Fruit fly (Drosophila melanogaster): ENCODE results near the gene Nprl2.

Nprl2 gene

DNA sequence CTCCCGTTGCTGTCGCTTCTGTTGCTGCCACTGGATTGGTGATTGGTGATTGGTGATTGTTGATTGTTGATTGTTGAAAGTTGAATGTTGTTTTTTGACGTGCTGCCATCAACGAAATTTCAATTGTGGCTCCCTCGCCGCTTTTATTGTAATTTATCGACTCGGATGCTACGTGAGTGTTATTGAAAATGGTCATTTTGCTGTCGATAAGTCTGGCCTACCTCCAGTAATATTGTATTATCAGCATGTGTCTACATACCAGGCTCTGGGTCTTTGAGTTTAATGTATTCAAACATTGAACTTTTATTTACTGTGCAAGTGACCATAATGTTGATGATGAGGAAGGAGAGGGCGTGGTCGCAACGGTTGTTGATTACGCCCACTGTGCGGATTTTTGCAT lies 18.3 kb upstream of the Nprl2 start:
- TF ChIP-seq CG9948 (tag; optimal IDR thresholded peaks at IDR 0.05) (no peak), Pif1A (GFP tag; optimal IDR thresholded peaks at IDR 0.05) (no peak), EcR (GFP tag; optimal IDR thresholded peaks at IDR 0.05) (no peak), Ets98B (GFP tag; IDR thresholded peaks at IDR 0.05) (no peak), CG17806 (tag; optimal IDR thresholded peaks at IDR 0.05) (no peak), rn (GFP tag; IDR thresholded peaks at IDR 0.05) (no peak), Pif1B (GFP tag; optimal IDR thresholded peaks at IDR 0.05) (no peak), CG12605 (GFP tag; IDR thresholded peaks at IDR 0.05) (no peak), CG34367 (tag; optimal IDR thresholded peaks at IDR 0.05) (no peak)

DNA sequence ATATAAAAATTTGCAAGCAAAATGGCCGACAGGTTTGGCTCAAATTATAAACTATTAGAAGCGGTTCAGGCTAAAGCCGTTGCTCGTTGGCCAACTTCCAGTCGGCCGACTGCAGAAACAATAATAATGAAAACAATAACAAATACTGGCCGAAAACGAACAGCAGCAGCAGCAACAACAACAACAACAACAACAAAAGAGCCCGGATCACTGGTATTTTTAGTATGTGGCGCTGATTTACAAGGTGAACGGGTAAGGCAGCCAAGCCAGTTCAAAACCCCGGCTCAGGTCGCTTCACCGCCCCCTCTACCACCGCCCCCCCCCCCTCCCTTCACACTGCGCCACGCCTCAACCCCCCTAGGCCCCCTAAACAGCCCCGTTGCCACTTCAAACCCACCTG lies 16.1 kb upstream of the Nprl2 start:
- no peak for TF ChIP-seq CG13204 (GFP tag; optimal IDR thresholded peaks at IDR 0.05)
- 0 out of 2 replicates have a peak, but pooled peaks have one; percentile 1 for TF ChIP-seq CG32121 (GFP tag; IDR thresholded peaks at IDR 0.05)
- TF ChIP-seq CG12605 (GFP tag; IDR thresholded peaks at IDR 0.05) = no peak
- peak; percentile 60 for TF ChIP-seq EcR (GFP tag; optimal IDR thresholded peaks at IDR 0.05)

dm6 chrX:16897087-16897486 lies 12.9 kb upstream of the Nprl2 start, which contains the start of gene CG33252:
CG33252 (minus strand) TSS chrX:16897187.
- TF ChIP-seq CG14655 (GFP tag; optimal IDR thresholded peaks at IDR 0.05) = no peak
- no peak for TF ChIP-seq Ets98B (GFP tag; IDR thresholded peaks at IDR 0.05)
- no peak for TF ChIP-seq Snoo (tag; optimal IDR thresholded peaks at IDR 0.05)
- TF ChIP-seq Pif1A (GFP tag; optimal IDR thresholded peaks at IDR 0.05) = no peak
- no peak for TF ChIP-seq CG12605 (GFP tag; IDR thresholded peaks at IDR 0.05)
- TF ChIP-seq CG10348 (GFP tag; IDR thresholded peaks at IDR 0.05) = no peak
- no peak for TF ChIP-seq Pif1B (GFP tag; optimal IDR thresholded peaks at IDR 0.05)

DNA sequence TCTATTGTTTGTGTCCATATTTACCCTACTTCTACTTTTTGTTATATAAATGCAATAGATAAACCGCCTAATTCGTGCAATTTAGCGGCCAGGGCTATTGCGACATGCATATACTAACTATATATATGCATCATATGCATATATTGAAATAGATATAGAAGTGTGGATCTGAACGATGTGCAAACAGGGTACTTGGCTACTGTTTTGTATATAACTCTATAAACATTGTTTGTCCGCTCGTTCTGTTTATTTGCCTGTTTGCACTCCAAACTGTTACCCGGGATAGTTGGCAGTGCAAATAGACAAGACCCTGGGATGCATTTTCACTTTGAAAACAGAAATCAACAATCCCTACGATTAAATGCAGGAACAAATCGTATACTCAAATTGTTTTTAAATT lies 8.9 kb upstream of the Nprl2 start:
- TF ChIP-seq gl (tag; optimal IDR thresholded peaks at IDR 0.05) = no peak
- TF ChIP-seq CG15710 (tag; optimal IDR thresholded peaks at IDR 0.05) = no peak
- no peak for TF ChIP-seq CG12605 (GFP tag; IDR thresholded peaks at IDR 0.05)
- TF ChIP-seq CG14655 (GFP tag; optimal IDR thresholded peaks at IDR 0.05) = no peak
- TF ChIP-seq Snoo (tag; optimal IDR thresholded peaks at IDR 0.05) = no peak
- TF ChIP-seq rn (GFP tag; IDR thresholded peaks at IDR 0.05) = no peak

- 0 out of 3 replicates have a peak, but pooled peaks have one; percentile 14 for TF ChIP-seq fd96Ca (GFP tag; IDR thresholded peaks at IDR 0.05)
- no peak for TF ChIP-seq Snoo (tag; optimal IDR thresholded peaks at IDR 0.05)
These were observed 6.4 kb upstream of the Nprl2 start for dm6 chrX:16890599-16890998.

DNA sequence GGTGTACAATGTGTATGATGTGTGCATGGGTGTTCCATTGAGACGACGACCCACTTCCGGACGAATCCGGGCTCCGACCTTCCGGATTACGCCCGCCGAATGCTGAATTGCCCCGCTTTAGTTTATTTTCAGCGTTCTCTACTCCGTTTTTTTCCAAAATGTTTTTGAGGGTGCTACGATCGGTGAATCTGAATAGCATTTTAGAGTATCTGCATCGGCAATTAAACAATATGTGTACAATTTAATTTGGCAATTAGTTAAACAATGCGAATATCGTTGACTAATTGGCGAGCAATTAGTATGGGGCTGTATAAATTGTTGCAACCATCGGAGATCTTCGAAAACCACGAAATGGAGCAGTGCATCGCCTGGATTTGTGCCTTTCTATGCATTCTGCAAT lies 5.3 kb upstream of the Nprl2 start, which contains the start of gene CG13002:
TSS of gene CG13002 (plus strand) at position 301 of the 400 bp plus-strand sequence.
- TF ChIP-seq CG9948 (tag; optimal IDR thresholded peaks at IDR 0.05) (no peak), Snoo (tag; optimal IDR thresholded peaks at IDR 0.05) (no peak), Ets98B (GFP tag; IDR thresholded peaks at IDR 0.05) (no peak), CG32121 (GFP tag; IDR thresholded peaks at IDR 0.05) (no peak), Pif1B (GFP tag; optimal IDR thresholded peaks at IDR 0.05) (no peak), D1 (tag; optimal IDR thresholded peaks at IDR 0.05) (no peak), CG15710 (tag; optimal IDR thresholded peaks at IDR 0.05) (no peak), CG8159 (tag; optimal IDR thresholded peaks at IDR 0.05) (no peak), CG14655 (GFP tag; optimal IDR thresholded peaks at IDR 0.05) (no peak), Pif1A (GFP tag; optimal IDR thresholded peaks at IDR 0.05) (no peak), CG34367 (tag; optimal IDR thresholded peaks at IDR 0.05) (no peak), CG13204 (GFP tag; optimal IDR thresholded peaks at IDR 0.05) (no peak), CG4496 (GFP tag; IDR thresholded peaks at IDR 0.05) (no peak), CG8301 (tag; optimal IDR thresholded peaks at IDR 0.05) (no peak), rn (GFP tag; IDR thresholded peaks at IDR 0.05) (no peak), CG12605 (GFP tag; IDR thresholded peaks at IDR 0.05) (no peak), CG17806 (tag; optimal IDR thresholded peaks at IDR 0.05) (no peak), CG10348 (GFP tag; IDR thresholded peaks at IDR 0.05) (no peak), gl (tag; optimal IDR thresholded peaks at IDR 0.05) (no peak), fd96Ca (GFP tag; IDR thresholded peaks at IDR 0.05) (no peak)

DNA sequence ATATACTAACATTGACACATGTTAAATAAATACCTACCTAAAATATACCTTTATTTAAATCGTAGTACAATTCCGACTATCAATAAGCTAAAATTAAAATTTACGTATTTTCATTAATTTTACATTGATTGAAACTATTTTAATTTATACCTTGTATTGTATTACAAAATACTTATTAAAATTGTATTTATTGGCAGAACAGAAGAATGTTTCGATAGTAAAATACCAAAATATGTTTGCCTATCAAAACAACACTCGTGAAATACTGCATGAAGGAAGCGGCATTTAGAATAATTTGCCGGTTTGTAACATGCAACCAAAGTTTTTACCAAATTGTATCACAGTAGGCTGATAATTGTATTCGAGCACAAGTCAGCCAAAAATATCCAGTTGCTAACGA lies 2.4 kb upstream of the Nprl2 start, which contains the start of the genes DENR and CG4880:
TSS of gene DENR (minus strand) at position 10 of the 400 bp plus-strand sequence.
TSS of gene CG4880 (plus strand) at position 268 of the 400 bp plus-strand sequence.
- TF ChIP-seq fd96Ca (GFP tag; IDR thresholded peaks at IDR 0.05) (no peak), Pif1B (GFP tag; optimal IDR thresholded peaks at IDR 0.05) (no peak), CG17806 (tag; optimal IDR thresholded peaks at IDR 0.05) (no peak), CG8301 (tag; optimal IDR thresholded peaks at IDR 0.05) (no peak), Pif1A (GFP tag; optimal IDR thresholded peaks at IDR 0.05) (no peak), CG15710 (tag; optimal IDR thresholded peaks at IDR 0.05) (no peak), CG32121 (GFP tag; IDR thresholded peaks at IDR 0.05) (no peak), CG4496 (GFP tag; IDR thresholded peaks at IDR 0.05) (no peak), Ets98B (GFP tag; IDR thresholded peaks at IDR 0.05) (no peak), Snoo (tag; optimal IDR thresholded peaks at IDR 0.05) (no peak), CG14655 (GFP tag; optimal IDR thresholded peaks at IDR 0.05) (no peak), D1 (tag; optimal IDR thresholded peaks at IDR 0.05) (no peak), EcR (GFP tag; optimal IDR thresholded peaks at IDR 0.05) (no peak), CG9948 (tag; optimal IDR thresholded peaks at IDR 0.05) (no peak), CG13204 (GFP tag; optimal IDR thresholded peaks at IDR 0.05) (no peak), CG34367 (tag; optimal IDR thresholded peaks at IDR 0.05) (no peak), CG12605 (GFP tag; IDR thresholded peaks at IDR 0.05) (no peak), gl (tag; optimal IDR thresholded peaks at IDR 0.05) (no peak)

Data from whole organism, pupa.